Fruit fly (Drosophila melanogaster): ENCODE measurements around the gene CG8260.

The CG8260 gene

DNA sequence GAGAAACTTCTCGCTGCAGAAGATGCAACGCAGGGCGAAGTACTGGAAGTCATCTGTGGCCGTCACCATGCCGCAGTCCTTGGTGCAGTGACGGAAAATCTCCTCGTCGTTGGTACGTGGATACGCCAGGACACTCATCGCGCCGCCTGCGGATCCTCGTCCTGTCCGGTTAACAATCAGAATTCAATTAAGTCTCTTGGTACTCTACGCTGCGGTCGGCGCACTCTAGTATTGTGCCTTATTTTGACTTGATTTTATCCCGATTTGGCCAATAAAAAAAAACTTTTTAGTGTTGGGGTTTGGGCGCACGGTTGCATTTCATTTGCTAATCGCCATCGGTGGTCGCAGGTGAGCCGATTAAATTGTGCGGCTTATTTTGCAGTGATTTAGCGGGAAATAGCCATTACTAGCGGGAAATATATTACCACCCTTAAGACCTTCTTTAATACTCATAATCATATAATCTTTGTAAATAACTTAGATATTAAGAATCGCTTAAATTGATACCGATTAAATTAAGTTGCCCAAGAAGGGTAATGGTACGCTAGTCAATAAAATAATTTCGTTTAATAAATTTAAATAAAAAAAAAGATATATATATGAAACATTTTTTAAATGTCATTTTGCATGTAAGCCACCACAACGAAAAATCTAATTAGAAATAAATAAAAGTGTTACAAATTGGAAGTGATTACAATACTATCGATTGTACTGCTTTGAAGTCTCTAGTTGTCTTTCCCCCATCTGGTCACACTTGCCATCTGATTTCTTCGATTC lies 10.0 kb upstream of the CG8260 start, which contains the start of the genes CG8944 and CCT6 (continued):
- TF ChIP-seq CG18599 (GFP tag; optimal IDR thresholded peaks at IDR 0.05) (no peak), lab (GFP tag; optimal IDR thresholded peaks at IDR 0.05) (no peak), row (GFP tag; IDR thresholded peaks at IDR 0.05) (peak; percentile 77)

DNA sequence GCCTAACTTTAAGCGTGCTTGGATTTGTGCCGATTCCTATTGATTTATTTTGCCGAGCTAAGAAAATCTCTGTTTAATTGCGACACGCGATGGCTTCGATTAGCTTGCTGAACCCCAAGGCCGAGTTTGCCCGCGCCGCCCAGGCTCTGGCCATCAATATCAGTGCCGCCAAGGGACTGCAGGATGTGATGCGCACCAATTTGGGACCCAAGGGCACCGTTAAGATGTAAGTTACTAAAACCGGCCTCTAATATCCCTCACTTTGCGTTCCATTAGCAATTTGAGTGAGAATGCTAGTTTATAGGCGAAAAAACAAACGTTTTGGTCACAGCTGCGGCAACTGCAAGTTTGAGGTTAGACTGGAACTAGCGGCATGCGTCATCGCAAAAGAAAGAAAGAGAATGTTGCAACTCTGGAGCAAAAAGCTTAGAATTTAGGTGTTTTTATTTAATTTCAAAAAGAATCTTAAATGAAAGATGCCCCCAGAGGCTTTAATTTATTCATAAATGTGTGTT lies 9.4 kb upstream of the CG8260 start:
- TF ChIP-seq lilli (GFP tag; optimal IDR thresholded peaks at IDR 0.05) (no peak), kay (GFP tag; optimal IDR thresholded peaks at IDR 0.05) (peak; percentile 76), CG4617 (GFP tag; optimal IDR thresholded peaks at IDR 0.05; ENCODE audit: borderline replicate concordance) (peak; percentile 55), CG34422 (GFP tag; IDR thresholded peaks at IDR 0.05) (peak; percentile 50; the same call in 1 of the 3 replicates), YL-1 (GFP tag; optimal IDR thresholded peaks at IDR 0.05) (peak; percentile 49), bcd (GFP tag; optimal IDR thresholded peaks at IDR 0.05) (no peak), Aef1 (GFP tag; IDR thresholded peaks at IDR 0.05) (no peak), MESR4 (GFP tag; optimal IDR thresholded peaks at IDR 0.05) (peak; percentile 80), NFAT (GFP tag; IDR thresholded peaks at IDR 0.05) (no peak), CG13624 (GFP tag; optimal IDR thresholded peaks at IDR 0.05) (peak; percentile 0), Opbp (GFP tag; IDR thresholded peaks at IDR 0.05; ENCODE audit: partially characterized antibody) (peak; percentile 19; the same call in 1 of the 3 replicates), mld (GFP tag; IDR thresholded peaks at IDR 0.05; ENCODE audit: partially characterized antibody) (0 out of 3 replicates have a peak, but pooled peaks have one; percentile 23), Elba2 (GFP tag; optimal IDR thresholded peaks at IDR 0.05) (peak; percentile 69), CG9797 (GFP tag; optimal IDR thresholded peaks at IDR 0.05) (peak; percentile 8), dm (GFP tag; optimal IDR thresholded peaks at IDR 0.05) (peak; percentile 42), Sin3A (optimal IDR thresholded peaks at IDR 0.05) (peak; percentile 66), bigmax (GFP tag; optimal IDR thresholded peaks at IDR 0.05) (peak; percentile 96), unc-4 (GFP tag; IDR thresholded peaks at IDR 0.05; ENCODE audit: partially characterized antibody) (0 out of 2 replicates have a peak, but pooled peaks have one; percentile 9)

DNA sequence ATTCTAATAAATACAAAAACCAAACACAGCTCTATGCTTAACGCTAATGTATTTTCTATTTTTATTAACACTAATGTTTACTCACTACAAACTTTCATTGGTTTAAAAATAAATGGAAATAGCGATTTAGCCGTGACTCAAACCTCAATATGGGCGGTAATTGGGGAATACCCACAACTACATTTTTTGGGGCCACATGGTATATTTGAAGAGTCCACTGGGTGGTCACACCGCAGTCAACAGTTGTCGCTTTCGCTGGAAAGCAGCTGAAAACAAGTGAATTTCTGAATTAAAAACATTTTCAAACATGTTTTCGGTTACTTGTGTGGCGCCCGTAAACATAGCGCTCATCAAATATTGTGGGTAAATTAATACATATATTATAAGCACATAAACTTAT lies 7.2 kb upstream of the CG8260 start, which contains the start of gene Mvd:
Gene Mvd (plus strand): TSS at position 222 of the 400 bp plus-strand sequence.
- peak; percentile 67 for TF ChIP-seq MESR4 (GFP tag; optimal IDR thresholded peaks at IDR 0.05)
- TF ChIP-seq psq (GFP tag; optimal IDR thresholded peaks at IDR 0.05), result no peak
- peak; percentile 5 for TF ChIP-seq CG8924 (tag; optimal IDR thresholded peaks at IDR 0.05)
- TF ChIP-seq cad (GFP tag; optimal IDR thresholded peaks at IDR 0.05), result no peak
- peak; percentile 10 for TF ChIP-seq B-H2 (GFP tag; optimal IDR thresholded peaks at IDR 0.05)
- TF ChIP-seq CG10267 (tag; optimal IDR thresholded peaks at IDR 0.05), result peak; percentile 64
- TF ChIP-seq CG10321 (GFP tag; IDR thresholded peaks at IDR 0.05), result no peak
- no peak for TF ChIP-seq Hr78 (GFP tag; optimal IDR thresholded peaks at IDR 0.05)
- TF ChIP-seq Dp (GFP tag; optimal IDR thresholded peaks at IDR 0.05), result peak; percentile 53
- TF ChIP-seq pros (GFP tag; optimal IDR thresholded peaks at IDR 0.05), result no peak
- TF ChIP-seq Usf (GFP tag; optimal IDR thresholded peaks at IDR 0.05), result no peak
- peak; percentile 29 for TF ChIP-seq Lhr (GFP tag; optimal IDR thresholded peaks at IDR 0.05)
- peak; percentile 46 for TF ChIP-seq dm (GFP tag; optimal IDR thresholded peaks at IDR 0.05)
- no peak for TF ChIP-seq CG2129 (GFP tag; IDR thresholded peaks at IDR 0.05; ENCODE audit: partially characterized antibody)
- TF ChIP-seq Sox100B (GFP tag; optimal IDR thresholded peaks at IDR 0.05), result no peak
- TF ChIP-seq CG10565 (GFP tag; optimal IDR thresholded peaks at IDR 0.05), result no peak
- 0 out of 4 replicates have a peak, but pooled peaks have one; percentile 17 for TF ChIP-seq Dll (GFP tag; IDR thresholded peaks at IDR 0.05; ENCODE audit: partially characterized antibody)
- no peak for TF ChIP-seq abd-A (tag; optimal IDR thresholded peaks at IDR 0.05)
- TF ChIP-seq tll (GFP tag; optimal IDR thresholded peaks at IDR 0.05), result no peak
- TF ChIP-seq gcm2 (GFP tag; optimal IDR thresholded peaks at IDR 0.05), result no peak
- no peak for TF ChIP-seq CG13424 (tag; optimal IDR thresholded peaks at IDR 0.05)
- TF ChIP-seq CG14441 (GFP tag; IDR thresholded peaks at IDR 0.05), result no peak
- 0 out of 3 replicates have a peak, but pooled peaks have one; percentile 21 for TF ChIP-seq zfh1 (GFP tag; IDR thresholded peaks at IDR 0.05)
- TF ChIP-seq Gsc (GFP tag; IDR thresholded peaks at IDR 0.05), result no peak
- TF ChIP-seq sens-2 (GFP tag; IDR thresholded peaks at IDR 0.05), result no peak
- TF ChIP-seq chinmo (GFP tag; IDR thresholded peaks at IDR 0.05; ENCODE audit: partially characterized antibody), result 0 out of 4 replicates have a peak, but pooled peaks have one; percentile 37
